Worm (Caenorhabditis elegans) whole organism, L2 larva: ENCODE results near the gene nstp-10.

Source experiments
- aly-2 ChIP-seq: fragments of 150-350 bp; optimal IDR thresholded peaks from 2 replicates; lab custom pipeline; 2014; ENCODE audit warnings: missing biosample characterization, missing genetic modification characterization
- blmp-1 ChIP-seq: sonication (generic microtip); optimal IDR thresholded peaks from 2 replicates; lab custom pipeline; 2017; ENCODE audit warnings: missing genetic modification characterization, mild to moderate bottlenecking, missing compliant biosample characterization, antibody characterized with exemption, moderate library complexity; ENCODE audit not compliant: insufficient read depth
- ceh-16 ChIP-seq: fragments of 150-350 bp; optimal IDR thresholded peaks from 2 replicates; lab custom pipeline; 2014; ENCODE audit warnings: missing biosample characterization, missing genetic modification characterization
- nhr-23 ChIP-seq: fragments of 150-350 bp; optimal IDR thresholded peaks from 2 replicates; lab custom pipeline; 2014; ENCODE audit warnings: missing biosample characterization, missing genetic modification reagents, missing genetic modification characterization
- ztf-11 ChIP-seq: sonication (generic microtip); optimal IDR thresholded peaks from 2 replicates; lab custom pipeline; 2017; ENCODE audit warnings: missing biosample characterization, missing genetic modification characterization

DNA sequence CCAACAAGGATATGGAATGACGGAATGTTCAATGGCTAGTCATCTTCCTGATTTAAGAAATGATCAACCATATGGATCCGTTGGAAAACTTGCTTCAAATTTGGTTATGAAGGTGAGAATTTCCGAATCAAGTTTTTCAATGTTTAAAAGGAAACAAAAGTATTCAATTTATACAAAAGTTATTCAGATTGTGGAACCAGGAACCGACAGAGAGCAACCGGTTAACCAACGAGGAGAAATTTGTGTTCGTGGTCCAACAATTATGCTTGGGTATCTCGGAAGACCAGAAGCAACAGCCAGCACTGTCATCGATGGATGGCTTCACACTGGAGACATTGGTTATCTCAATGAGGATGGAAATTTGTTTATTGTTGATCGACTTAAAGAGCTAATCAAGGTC is 40.0 kb downstream of the nstp-10 start:
- no peak for TF ChIP-seq ceh-16 (tag; lab: Kevin White, UChicago)
- TF ChIP-seq blmp-1 (tag; lab: Kevin White, UChicago) = no peak
- TF ChIP-seq aly-2 (tag; lab: Kevin White, UChicago) = no peak
- no peak for TF ChIP-seq ztf-11 (tag; lab: Kevin White, UChicago)
- no peak for TF ChIP-seq nhr-23 (tag; lab: Kevin White, UChicago)
